Worm (Caenorhabditis elegans): ENCODE results near the gene srx-48.

ce11 chrV:15337405-15337804, 33.9 kb upstream of the srx-48 start, which contains the start of gene wrt-7:
- no peak for TF ChIP-seq ets-7 (tag; optimal IDR thresholded peaks at IDR 0.05)
- TF ChIP-seq flt-1 (GFP tag; IDR thresholded peaks at IDR 0.05) = no peak
- no peak for TF ChIP-seq ama-1 (optimal IDR thresholded peaks at IDR 0.05)
- no peak for TF ChIP-seq ceh-36 (tag; optimal IDR thresholded peaks at IDR 0.05)
- TF ChIP-seq ceh-13 (GFP tag; optimal IDR thresholded peaks at IDR 0.05) = no peak
- no peak for TF ChIP-seq B0310.2 (tag; optimal IDR thresholded peaks at IDR 0.05)
- no peak for TF ChIP-seq pes-1 (GFP tag; IDR thresholded peaks at IDR 0.05)
- no peak for TF ChIP-seq F13C5.2 (tag; optimal IDR thresholded peaks at IDR 0.05)
- no peak for TF ChIP-seq tbx-11 (GFP tag; IDR thresholded peaks at IDR 0.05)
- no peak for TF ChIP-seq tbx-37 (GFP tag; conservative IDR thresholded peaks at IDR 0.05)
- no peak for TF ChIP-seq tra-4 (tag; optimal IDR thresholded peaks at IDR 0.05)
- no peak for TF ChIP-seq sea-1 (GFP tag; conservative IDR thresholded peaks at IDR 0.05)
- no peak for TF ChIP-seq aly-1 (tag; optimal IDR thresholded peaks at IDR 0.05)

Measured in whole organism, early embryonic.